Worm (Caenorhabditis elegans) whole organism, L2 larva: ENCODE data around the gene npax-1.

ENCODE experiments used
- C34F6.9 ChIP-seq: fragments of 150-350 bp; optimal IDR thresholded peaks from 2 replicates; lab custom pipeline; 2014; ENCODE audit warnings: missing biosample characterization, missing genetic modification characterization
- F13H6.1 ChIP-seq: sonication (generic microtip); optimal IDR thresholded peaks from 2 replicates; lab custom pipeline; 2016; ENCODE audit warnings: missing genetic modification characterization, missing compliant biosample characterization
- R02D3.7 ChIP-seq: fragments of 150-350 bp; optimal IDR thresholded peaks from 2 replicates; lab custom pipeline; 2014; ENCODE audit warnings: missing biosample characterization, missing genetic modification characterization
- Y55F3AM.14 ChIP-seq: fragments of 200-800 bp; sonication (Bioruptor generic); optimal IDR thresholded peaks from 2 replicates; lab custom pipeline; 2018; ENCODE audit warnings: mild to moderate bottlenecking, missing genetic modification characterization, missing compliant biosample characterization
- ZK546.5 ChIP-seq: sonication (generic microtip); optimal IDR thresholded peaks from 2 replicates; lab custom pipeline; 2017; ENCODE audit warnings: missing biosample characterization, missing genetic modification characterization
- alr-1 ChIP-seq: fragments of 150-350 bp; optimal IDR thresholded peaks from 2 replicates; lab custom pipeline; 2014; ENCODE audit warnings: missing biosample characterization, missing genetic modification characterization
- aly-2 ChIP-seq: fragments of 150-350 bp; optimal IDR thresholded peaks from 2 replicates; lab custom pipeline; 2014; ENCODE audit warnings: missing biosample characterization, missing genetic modification characterization
- ama-1 ChIP-seq: fragments of 150-350 bp; optimal IDR thresholded peaks from 2 replicates; lab custom pipeline; 2018; ENCODE audit warnings: inconsistent platforms
- blmp-1 ChIP-seq: sonication (generic microtip); optimal IDR thresholded peaks from 2 replicates; lab custom pipeline; 2017; ENCODE audit warnings: missing genetic modification characterization, mild to moderate bottlenecking, missing compliant biosample characterization, antibody characterized with exemption, moderate library complexity; ENCODE audit not compliant: insufficient read depth
- ceh-16 ChIP-seq: fragments of 150-350 bp; optimal IDR thresholded peaks from 2 replicates; lab custom pipeline; 2014; ENCODE audit warnings: missing biosample characterization, missing genetic modification characterization
- ceh-82 ChIP-seq: fragments of 150-350 bp; optimal IDR thresholded peaks from 2 replicates; lab custom pipeline; 2014; ENCODE audit warnings: missing biosample characterization, missing genetic modification characterization
- crh-2 ChIP-seq: sonication (generic microtip); optimal IDR thresholded peaks from 2 replicates; lab custom pipeline; 2017; ENCODE audit warnings: missing biosample characterization, missing genetic modification characterization
- dmd-4 ChIP-seq: sonication (generic microtip); optimal IDR thresholded peaks from 2 replicates; lab custom pipeline; 2017; ENCODE audit warnings: missing biosample characterization, missing genetic modification characterization
- egl-27 ChIP-seq: sonication (generic microtip); optimal IDR thresholded peaks from 3 replicates; lab custom pipeline; 2017; ENCODE audit warnings: missing biosample characterization, missing genetic modification reagents, missing genetic modification characterization
- elt-1 ChIP-seq: fragments of 150-350 bp; optimal IDR thresholded peaks from 2 replicates; lab custom pipeline; 2014; ENCODE audit warnings: missing biosample characterization, missing genetic modification characterization
- elt-3 ChIP-seq: sonication (generic microtip); optimal IDR thresholded peaks from 2 replicates; lab custom pipeline; 2017; ENCODE audit warnings: missing biosample characterization, missing genetic modification characterization
- fos-1 ChIP-seq: fragments of 150-350 bp; optimal IDR thresholded peaks from 2 replicates; lab custom pipeline; 2014; ENCODE audit warnings: missing biosample characterization, missing genetic modification characterization
- gmeb-1 ChIP-seq: fragments of 150-350 bp; optimal IDR thresholded peaks from 2 replicates; lab custom pipeline; 2014; ENCODE audit warnings: missing biosample characterization, missing genetic modification characterization
- lin-11 ChIP-seq: fragments of 150-350 bp; sonication (generic microtip); optimal IDR thresholded peaks from 2 replicates; lab custom pipeline; 2014; ENCODE audit warnings: missing biosample characterization, missing genetic modification characterization, inconsistent platforms, mixed read lengths
- lin-13 ChIP-seq: fragments of 150-350 bp; optimal IDR thresholded peaks from 2 replicates; lab custom pipeline; 2014; ENCODE audit warnings: missing biosample characterization, missing genetic modification reagents, missing genetic modification characterization
- lin-39 ChIP-seq: fragments of 150-350 bp; optimal IDR thresholded peaks from 2 replicates; lab custom pipeline; 2014; ENCODE audit warnings: missing biosample characterization, missing genetic modification reagents, missing genetic modification characterization
- lsy-2 ChIP-seq, 2 experiments: fragments of 150-350 bp in 1 of 2; sonication (generic microtip) in 1 of 2; optimal IDR thresholded peaks; 2 replicates each; lab custom pipeline; 2014 to 2017; ENCODE audit warnings: missing biosample characterization in 2 of 2, missing genetic modification characterization in 2 of 2
- mab-5 ChIP-seq: fragments of 150-350 bp; optimal IDR thresholded peaks from 2 replicates; lab custom pipeline; 2014; ENCODE audit warnings: missing biosample characterization, missing genetic modification characterization
- mdl-1 ChIP-seq, 2 experiments: fragments of 150-350 bp in 1 of 2; sonication (generic microtip) in 1 of 2; optimal IDR thresholded peaks; 2 replicates each; lab custom pipeline; 2017; ENCODE audit warnings: missing biosample characterization in 2 of 2, missing genetic modification characterization in 2 of 2
- nhr-10 ChIP-seq: sonication (generic microtip); optimal IDR thresholded peaks from 2 replicates; lab custom pipeline; 2017; ENCODE audit warnings: missing biosample characterization, missing genetic modification characterization
- nhr-11 ChIP-seq: fragments of 150-350 bp; optimal IDR thresholded peaks from 2 replicates; lab custom pipeline; 2014; ENCODE audit warnings: missing biosample characterization, missing genetic modification characterization
- nhr-12 ChIP-seq: fragments of 150-350 bp; optimal IDR thresholded peaks from 2 replicates; lab custom pipeline; 2014; ENCODE audit warnings: missing biosample characterization, missing genetic modification characterization
- nhr-129 ChIP-seq: fragments of 150-350 bp; optimal IDR thresholded peaks from 2 replicates; lab custom pipeline; 2014; ENCODE audit warnings: missing biosample characterization, missing genetic modification characterization
- nhr-21 ChIP-seq: fragments of 150-350 bp; optimal IDR thresholded peaks from 2 replicates; lab custom pipeline; 2014; ENCODE audit warnings: missing biosample characterization, missing genetic modification characterization
- nhr-23 ChIP-seq: fragments of 150-350 bp; optimal IDR thresholded peaks from 2 replicates; lab custom pipeline; 2014; ENCODE audit warnings: missing biosample characterization, missing genetic modification reagents, missing genetic modification characterization
- nhr-237 ChIP-seq: fragments of 150-350 bp; optimal IDR thresholded peaks from 2 replicates; lab custom pipeline; 2014; ENCODE audit warnings: missing biosample characterization, missing genetic modification characterization
- nhr-25 ChIP-seq: fragments of 150-350 bp; sonication (generic microtip); optimal IDR thresholded peaks from 3 replicates; lab custom pipeline; 2014; ENCODE audit warnings: missing biosample characterization, missing genetic modification characterization
- nhr-6 ChIP-seq: fragments of 150-350 bp; optimal IDR thresholded peaks from 2 replicates; lab custom pipeline; 2014; ENCODE audit warnings: missing biosample characterization, missing genetic modification characterization
- nhr-77 ChIP-seq: fragments of 150-350 bp; optimal IDR thresholded peaks from 2 replicates; lab custom pipeline; 2014; ENCODE audit warnings: missing biosample characterization, missing genetic modification characterization
- peb-1 ChIP-seq: fragments of 150-350 bp; optimal IDR thresholded peaks from 2 replicates; lab custom pipeline; 2014; ENCODE audit warnings: missing biosample characterization, missing genetic modification characterization
- sem-4 ChIP-seq: fragments of 150-350 bp; optimal IDR thresholded peaks from 2 replicates; lab custom pipeline; 2014; ENCODE audit warnings: missing biosample characterization, missing genetic modification reagents, missing genetic modification characterization
- skn-1 ChIP-seq: sonication (generic microtip); optimal IDR thresholded peaks from 2 replicates; lab custom pipeline; 2017; ENCODE audit warnings: missing biosample characterization, missing genetic modification characterization
- sma-3 ChIP-seq: sonication (generic microtip); optimal IDR thresholded peaks from 2 replicates; lab custom pipeline; 2016; ENCODE audit warnings: missing genetic modification reagents, missing genetic modification characterization, missing compliant biosample characterization
- sma-9 ChIP-seq, 2 experiments: fragments of 150-350 bp in 1 of 2; sonication (generic microtip) in 1 of 2; optimal IDR thresholded peaks; 2 replicates each; lab custom pipeline; 2014 to 2016; ENCODE audit warnings: missing genetic modification characterization in 2 of 2, mild to moderate bottlenecking in 1 of 2, missing biosample characterization in 1 of 2, missing compliant biosample characterization in 1 of 2, missing genetic modification reagents in 1 of 2, moderate library complexity in 1 of 2
- snpc-4 ChIP-seq: fragments of 150-350 bp; optimal IDR thresholded peaks from 2 replicates; lab custom pipeline; 2014; ENCODE audit warnings: missing biosample characterization, missing genetic modification characterization
- unc-39 ChIP-seq: fragments of 150-350 bp; optimal IDR thresholded peaks from 2 replicates; lab custom pipeline; 2014; ENCODE audit warnings: missing biosample characterization, missing genetic modification characterization
- unc-55 ChIP-seq: fragments of 150-350 bp; sonication (generic microtip); optimal IDR thresholded peaks from 3 replicates; lab custom pipeline; 2014; ENCODE audit warnings: missing biosample characterization, missing genetic modification reagents, missing genetic modification characterization
- unc-62 ChIP-seq: fragments of 150-350 bp; optimal IDR thresholded peaks from 2 replicates; lab custom pipeline; 2014; ENCODE audit warnings: missing biosample characterization, missing genetic modification reagents, missing genetic modification characterization
- zag-1 ChIP-seq: fragments of 150-350 bp; optimal IDR thresholded peaks from 2 replicates; lab custom pipeline; 2014; ENCODE audit warnings: missing biosample characterization, missing genetic modification characterization
- ztf-1 ChIP-seq: fragments of 200-800 bp; sonication (Bioruptor generic); conservative IDR thresholded peaks from 2 replicates; pipeline ENCODE4 v1.3.6; 2022; ENCODE audit warnings: missing genetic modification characterization, missing compliant biosample characterization
- ztf-11 ChIP-seq: sonication (generic microtip); optimal IDR thresholded peaks from 2 replicates; lab custom pipeline; 2017; ENCODE audit warnings: missing biosample characterization, missing genetic modification characterization
- ztf-4 ChIP-seq: fragments of 150-350 bp; optimal IDR thresholded peaks from 2 replicates; lab custom pipeline; 2014; ENCODE audit warnings: missing biosample characterization, missing genetic modification characterization

Gene npax-1

ce11 chrII:7341572-7342303, 10.6 kb upstream of the npax-1 start:
- peak; percentile 10 for TF ChIP-seq nhr-25 (tag; lab: Kevin White, UChicago)
- no peak for TF ChIP-seq lin-11 (tag; lab: Kevin White, UChicago)
- peak in 1 of 2 experiments; percentile 16 for TF ChIP-seq lsy-2 (tag; optimal IDR thresholded peaks at IDR 0.05; lab: Kevin White, UChicago)
- peak; percentile 30 for TF ChIP-seq sma-9 (GFP tag; optimal IDR thresholded peaks at IDR 0.05; lab: Kevin White, UChicago)
- TF ChIP-seq sma-9 (tag; optimal IDR thresholded peaks at IDR 0.05; lab: Kevin White, UChicago) = no peak
- peak; percentile 20 for TF ChIP-seq crh-2 (tag; lab: Kevin White, UChicago)
- TF ChIP-seq, all 48 proteins: peak for 4

- TF ChIP-seq nhr-21 (tag; lab: Kevin White, UChicago) (no peak), fos-1 (no peak), unc-39 (tag; lab: Kevin White, UChicago) (no peak), R02D3.7 (no peak), nhr-23 (tag; lab: Kevin White, UChicago) (no peak), unc-62 (GFP tag; lab: Kevin White, UChicago) (no peak), mdl-1 (tag; optimal IDR thresholded peaks at IDR 0.05; lab: Kevin White, UChicago) (no peak)
These were observed 9.6 kb upstream of the npax-1 start for ce11 chrII:7340703-7341102.

DNA sequence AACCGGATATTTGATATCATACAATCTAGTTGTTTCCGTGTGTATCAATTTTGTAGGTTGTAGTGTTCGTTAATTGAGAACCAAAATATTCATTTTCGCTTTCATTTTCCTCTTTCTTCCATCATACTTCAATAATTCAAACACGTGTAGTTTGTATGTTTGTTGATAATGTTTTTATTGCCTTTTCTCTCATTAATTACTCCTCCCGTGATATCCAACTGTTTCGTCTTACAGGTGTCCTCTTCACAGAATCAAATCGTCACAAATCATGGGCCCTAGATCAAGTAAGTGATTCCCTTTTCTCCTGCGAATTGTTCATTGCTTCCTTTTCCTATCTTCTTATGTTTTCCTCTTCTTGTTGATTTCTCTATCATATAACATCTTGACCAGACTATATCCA, 7.9 kb upstream of the npax-1 start, which contains the start of gene nhr-21:
TSS of gene nhr-21 (plus strand) at position 235 of the 400 bp plus-strand sequence.
- TF ChIP-seq lsy-2 (tag; optimal IDR thresholded peaks at IDR 0.05; lab: Kevin White, UChicago) = peak in 1 of 2 experiments; percentile 56
- no peak for TF ChIP-seq skn-1 (tag; lab: Kevin White, UChicago)
- no peak for TF ChIP-seq lin-13 (GFP tag; lab: Kevin White, UChicago)
- TF ChIP-seq crh-2 (tag; lab: Kevin White, UChicago) = peak; percentile 65
- peak; percentile 84 for TF ChIP-seq blmp-1 (tag; lab: Kevin White, UChicago)
- no peak for TF ChIP-seq nhr-237 (tag; lab: Kevin White, UChicago)
- no peak for TF ChIP-seq unc-55 (GFP tag; lab: Kevin White, UChicago)
- TF ChIP-seq lin-11 (tag; lab: Kevin White, UChicago) = no peak
- no peak for TF ChIP-seq nhr-10
- TF ChIP-seq ama-1 (lab: Kevin White, UChicago) = no peak
- no peak for TF ChIP-seq nhr-23 (tag; lab: Kevin White, UChicago)
- TF ChIP-seq lin-39 (tag; lab: Kevin White, UChicago) = no peak
- no peak for TF ChIP-seq ceh-82 (tag; lab: Kevin White, UChicago)
- no peak for TF ChIP-seq Y55F3AM.14 (GFP tag; lab: Kevin White, UChicago)
- TF ChIP-seq aly-2 (tag; lab: Kevin White, UChicago) = no peak
- TF ChIP-seq mdl-1 (tag; optimal IDR thresholded peaks at IDR 0.05; lab: Kevin White, UChicago) = peak in 1 of 2 experiments; percentile 16
- TF ChIP-seq C34F6.9 (tag; lab: Kevin White, UChicago) = no peak
- no peak for TF ChIP-seq R02D3.7
- TF ChIP-seq ztf-1 (GFP tag; lab: Robert Waterston, UW) = no peak
- TF ChIP-seq ztf-11 (tag; lab: Kevin White, UChicago) = no peak
- TF ChIP-seq sma-3 = peak; percentile 16
- TF ChIP-seq gmeb-1 (tag; lab: Kevin White, UChicago) = no peak
- peak; percentile 88 for TF ChIP-seq sma-9 (GFP tag; optimal IDR thresholded peaks at IDR 0.05; lab: Kevin White, UChicago)
- no peak for TF ChIP-seq sma-9 (tag; optimal IDR thresholded peaks at IDR 0.05; lab: Kevin White, UChicago)
- TF ChIP-seq nhr-12 = no peak
- TF ChIP-seq ztf-4 = peak; percentile 49
- no peak for TF ChIP-seq elt-1 (tag; lab: Kevin White, UChicago)
- TF ChIP-seq nhr-11 = no peak
- peak; percentile 34 for TF ChIP-seq nhr-25 (tag; lab: Kevin White, UChicago)
- no peak for TF ChIP-seq nhr-77 (tag; lab: Kevin White, UChicago)
- TF ChIP-seq dmd-4 (tag; lab: Kevin White, UChicago) = no peak
- TF ChIP-seq ceh-16 = no peak
- no peak for TF ChIP-seq unc-39 (tag; lab: Kevin White, UChicago)
- TF ChIP-seq F13H6.1 = no peak
- TF ChIP-seq peb-1 (tag; lab: Kevin White, UChicago) = no peak
- TF ChIP-seq nhr-21 (tag; lab: Kevin White, UChicago) = no peak
- TF ChIP-seq elt-3 (tag; lab: Kevin White, UChicago) = no peak
- no peak for TF ChIP-seq mab-5
- TF ChIP-seq sem-4 (tag; lab: Kevin White, UChicago) = peak; percentile 37
- TF ChIP-seq nhr-6 = peak; percentile 70
- TF ChIP-seq alr-1 (tag; lab: Kevin White, UChicago) = no peak
- TF ChIP-seq nhr-129 (tag; lab: Kevin White, UChicago) = peak; percentile 67
- no peak for TF ChIP-seq unc-62 (GFP tag; lab: Kevin White, UChicago)
- no peak for TF ChIP-seq zag-1 (tag; lab: Kevin White, UChicago)
- TF ChIP-seq ZK546.5 (tag; lab: Kevin White, UChicago) = no peak
- no peak for TF ChIP-seq snpc-4 (tag; lab: Kevin White, UChicago)
- TF ChIP-seq fos-1 = no peak
- peak; percentile 4 for TF ChIP-seq egl-27 (tag; lab: Kevin White, UChicago)
